Worm (Caenorhabditis elegans): Measurements from ENCODE around the gene nurf-1.

- TF ChIP-seq blmp-1 (tag; optimal IDR thresholded peaks at IDR 0.05) (no peak), lir-3 (tag; optimal IDR thresholded peaks at IDR 0.05; ENCODE audit: poor library complexity) (no peak), pqm-1 (tag; optimal IDR thresholded peaks at IDR 0.05) (no peak), nhr-90 (tag; optimal IDR thresholded peaks at IDR 0.05; ENCODE audit: poor library complexity) (no peak), lin-35 (GFP tag; optimal IDR thresholded peaks at IDR 0.05) (no peak), lsy-2 (tag; optimal IDR thresholded peaks at IDR 0.05) (no peak), ama-1 (optimal IDR thresholded peaks at IDR 0.05) (no peak), egl-27 (tag; optimal IDR thresholded peaks at IDR 0.05) (no peak), nhr-28 (tag; optimal IDR thresholded peaks at IDR 0.05) (no peak)
Measured at ce11 chrII:14406117-14406935, 15.8 kb downstream of the nurf-1 start.

Data from whole organism, L1 larva.